Worm (Caenorhabditis elegans) whole organism, L2 larva: ENCODE results near the gene T26G10.4.
A peak's percentile ranks its signal among the peaks of the same experiment; 100 is the strongest.

Source experiments
- F13H6.1 ChIP-seq: sonication (generic microtip); optimal IDR thresholded peaks from 2 replicates; lab custom pipeline; 2016; ENCODE audit warnings: missing genetic modification characterization, missing compliant biosample characterization
- R02D3.7 ChIP-seq: fragments of 150-350 bp; optimal IDR thresholded peaks from 2 replicates; lab custom pipeline; 2014; ENCODE audit warnings: missing biosample characterization, missing genetic modification characterization
- Y55F3AM.14 ChIP-seq: fragments of 200-800 bp; sonication (Bioruptor generic); optimal IDR thresholded peaks from 2 replicates; lab custom pipeline; 2018; ENCODE audit warnings: mild to moderate bottlenecking, missing genetic modification characterization, missing compliant biosample characterization
- ZK546.5 ChIP-seq: sonication (generic microtip); optimal IDR thresholded peaks from 2 replicates; lab custom pipeline; 2017; ENCODE audit warnings: missing biosample characterization, missing genetic modification characterization
- alr-1 ChIP-seq: fragments of 150-350 bp; optimal IDR thresholded peaks from 2 replicates; lab custom pipeline; 2014; ENCODE audit warnings: missing biosample characterization, missing genetic modification characterization
- ama-1 ChIP-seq: fragments of 150-350 bp; optimal IDR thresholded peaks from 2 replicates; lab custom pipeline; 2018; ENCODE audit warnings: inconsistent platforms
- blmp-1 ChIP-seq: sonication (generic microtip); optimal IDR thresholded peaks from 2 replicates; lab custom pipeline; 2017; ENCODE audit warnings: missing genetic modification characterization, mild to moderate bottlenecking, missing compliant biosample characterization, antibody characterized with exemption, moderate library complexity; ENCODE audit not compliant: insufficient read depth
- ceh-16 ChIP-seq: fragments of 150-350 bp; optimal IDR thresholded peaks from 2 replicates; lab custom pipeline; 2014; ENCODE audit warnings: missing biosample characterization, missing genetic modification characterization
- crh-2 ChIP-seq: sonication (generic microtip); optimal IDR thresholded peaks from 2 replicates; lab custom pipeline; 2017; ENCODE audit warnings: missing biosample characterization, missing genetic modification characterization
- elt-1 ChIP-seq: fragments of 150-350 bp; optimal IDR thresholded peaks from 2 replicates; lab custom pipeline; 2014; ENCODE audit warnings: missing biosample characterization, missing genetic modification characterization
- elt-3 ChIP-seq: sonication (generic microtip); optimal IDR thresholded peaks from 2 replicates; lab custom pipeline; 2017; ENCODE audit warnings: missing biosample characterization, missing genetic modification characterization
- fos-1 ChIP-seq: fragments of 150-350 bp; optimal IDR thresholded peaks from 2 replicates; lab custom pipeline; 2014; ENCODE audit warnings: missing biosample characterization, missing genetic modification characterization
- gmeb-1 ChIP-seq: fragments of 150-350 bp; optimal IDR thresholded peaks from 2 replicates; lab custom pipeline; 2014; ENCODE audit warnings: missing biosample characterization, missing genetic modification characterization
- lin-11 ChIP-seq: fragments of 150-350 bp; sonication (generic microtip); optimal IDR thresholded peaks from 2 replicates; lab custom pipeline; 2014; ENCODE audit warnings: missing biosample characterization, missing genetic modification characterization, inconsistent platforms, mixed read lengths
- lin-13 ChIP-seq: fragments of 150-350 bp; optimal IDR thresholded peaks from 2 replicates; lab custom pipeline; 2014; ENCODE audit warnings: missing biosample characterization, missing genetic modification reagents, missing genetic modification characterization
- lin-39 ChIP-seq: fragments of 150-350 bp; optimal IDR thresholded peaks from 2 replicates; lab custom pipeline; 2014; ENCODE audit warnings: missing biosample characterization, missing genetic modification reagents, missing genetic modification characterization
- lsy-2 ChIP-seq, 2 experiments: fragments of 150-350 bp in 1 of 2; sonication (generic microtip) in 1 of 2; optimal IDR thresholded peaks; 2 replicates each; lab custom pipeline; 2014 to 2017; ENCODE audit warnings: missing biosample characterization in 2 of 2, missing genetic modification characterization in 2 of 2
- mab-5 ChIP-seq: fragments of 150-350 bp; optimal IDR thresholded peaks from 2 replicates; lab custom pipeline; 2014; ENCODE audit warnings: missing biosample characterization, missing genetic modification characterization
- mbf-1 ChIP-seq: sonication (generic microtip); optimal IDR thresholded peaks from 2 replicates; lab custom pipeline; 2017; ENCODE audit warnings: missing biosample characterization, missing genetic modification characterization
- mdl-1 ChIP-seq, 2 experiments: fragments of 150-350 bp in 1 of 2; sonication (generic microtip) in 1 of 2; optimal IDR thresholded peaks; 2 replicates each; lab custom pipeline; 2017; ENCODE audit warnings: missing biosample characterization in 2 of 2, missing genetic modification characterization in 2 of 2
- nhr-10 ChIP-seq: sonication (generic microtip); optimal IDR thresholded peaks from 2 replicates; lab custom pipeline; 2017; ENCODE audit warnings: missing biosample characterization, missing genetic modification characterization
- nhr-11 ChIP-seq: fragments of 150-350 bp; optimal IDR thresholded peaks from 2 replicates; lab custom pipeline; 2014; ENCODE audit warnings: missing biosample characterization, missing genetic modification characterization
- nhr-129 ChIP-seq: fragments of 150-350 bp; optimal IDR thresholded peaks from 2 replicates; lab custom pipeline; 2014; ENCODE audit warnings: missing biosample characterization, missing genetic modification characterization
- nhr-21 ChIP-seq: fragments of 150-350 bp; optimal IDR thresholded peaks from 2 replicates; lab custom pipeline; 2014; ENCODE audit warnings: missing biosample characterization, missing genetic modification characterization
- nhr-237 ChIP-seq: fragments of 150-350 bp; optimal IDR thresholded peaks from 2 replicates; lab custom pipeline; 2014; ENCODE audit warnings: missing biosample characterization, missing genetic modification characterization
- nhr-6 ChIP-seq: fragments of 150-350 bp; optimal IDR thresholded peaks from 2 replicates; lab custom pipeline; 2014; ENCODE audit warnings: missing biosample characterization, missing genetic modification characterization
- nhr-77 ChIP-seq: fragments of 150-350 bp; optimal IDR thresholded peaks from 2 replicates; lab custom pipeline; 2014; ENCODE audit warnings: missing biosample characterization, missing genetic modification characterization
- sem-4 ChIP-seq: fragments of 150-350 bp; optimal IDR thresholded peaks from 2 replicates; lab custom pipeline; 2014; ENCODE audit warnings: missing biosample characterization, missing genetic modification reagents, missing genetic modification characterization
- skn-1 ChIP-seq: sonication (generic microtip); optimal IDR thresholded peaks from 2 replicates; lab custom pipeline; 2017; ENCODE audit warnings: missing biosample characterization, missing genetic modification characterization
- sma-3 ChIP-seq: sonication (generic microtip); optimal IDR thresholded peaks from 2 replicates; lab custom pipeline; 2016; ENCODE audit warnings: missing genetic modification reagents, missing genetic modification characterization, missing compliant biosample characterization
- sma-9 ChIP-seq, 2 experiments: fragments of 150-350 bp in 1 of 2; sonication (generic microtip) in 1 of 2; optimal IDR thresholded peaks; 2 replicates each; lab custom pipeline; 2014 to 2016; ENCODE audit warnings: missing genetic modification characterization in 2 of 2, mild to moderate bottlenecking in 1 of 2, missing biosample characterization in 1 of 2, missing compliant biosample characterization in 1 of 2, missing genetic modification reagents in 1 of 2, moderate library complexity in 1 of 2
- unc-39 ChIP-seq: fragments of 150-350 bp; optimal IDR thresholded peaks from 2 replicates; lab custom pipeline; 2014; ENCODE audit warnings: missing biosample characterization, missing genetic modification characterization
- unc-55 ChIP-seq: fragments of 150-350 bp; sonication (generic microtip); optimal IDR thresholded peaks from 3 replicates; lab custom pipeline; 2014; ENCODE audit warnings: missing biosample characterization, missing genetic modification reagents, missing genetic modification characterization
- zag-1 ChIP-seq: fragments of 150-350 bp; optimal IDR thresholded peaks from 2 replicates; lab custom pipeline; 2014; ENCODE audit warnings: missing biosample characterization, missing genetic modification characterization
- ztf-1 ChIP-seq: fragments of 200-800 bp; sonication (Bioruptor generic); conservative IDR thresholded peaks from 2 replicates; pipeline ENCODE4 v1.3.6; 2022; ENCODE audit warnings: missing genetic modification characterization, missing compliant biosample characterization
- ztf-11 ChIP-seq: sonication (generic microtip); optimal IDR thresholded peaks from 2 replicates; lab custom pipeline; 2017; ENCODE audit warnings: missing biosample characterization, missing genetic modification characterization

Gene T26G10.4

ce11 chrIII:9385543-9385942 lies 34.8 kb upstream of the T26G10.4 start, which contains the start of gene C38C10.3:
C38C10.3 (minus strand) TSS chrIII:9385643.
- TF ChIP-seq ama-1: no peak
- no peak for TF ChIP-seq nhr-129
- no peak for TF ChIP-seq alr-1 (tag; lab: Kevin White, UChicago)
- no peak for TF ChIP-seq lin-11 (tag; lab: Kevin White, UChicago)
- no peak for TF ChIP-seq gmeb-1 (tag; lab: Kevin White, UChicago)
- no peak for TF ChIP-seq elt-1 (tag; lab: Kevin White, UChicago)
- TF ChIP-seq Y55F3AM.14 (GFP tag; lab: Kevin White, UChicago): no peak
- TF ChIP-seq nhr-10 (tag; lab: Kevin White, UChicago): no peak
- TF ChIP-seq fos-1 (tag; lab: Kevin White, UChicago): no peak
- no peak for TF ChIP-seq nhr-11 (tag; lab: Kevin White, UChicago)
- TF ChIP-seq lin-39 (tag; lab: Kevin White, UChicago): no peak
- no peak for TF ChIP-seq lin-13 (GFP tag; lab: Kevin White, UChicago)
- TF ChIP-seq R02D3.7 (tag; lab: Kevin White, UChicago): no peak
- no peak for TF ChIP-seq skn-1 (tag; lab: Kevin White, UChicago)
- TF ChIP-seq sem-4 (tag; lab: Kevin White, UChicago): no peak
- TF ChIP-seq ztf-11 (tag; lab: Kevin White, UChicago): no peak
- no peak for TF ChIP-seq zag-1 (tag; lab: Kevin White, UChicago)
- TF ChIP-seq mab-5 (tag; lab: Kevin White, UChicago): no peak
- TF ChIP-seq, all 48 proteins: peak for 0

ce11 chrIII:9390007-9390406 lies 30.3 kb upstream of the T26G10.4 start, which contains the start of gene slc-17.2:
slc-17.2 (minus strand) TSS chrIII:9390107.
- TF ChIP-seq lin-11 (tag; lab: Kevin White, UChicago) (peak; percentile 5), alr-1 (tag; lab: Kevin White, UChicago) (no peak), sma-3 (GFP tag; lab: Kevin White, UChicago) (no peak), blmp-1 (tag; lab: Kevin White, UChicago) (no peak), ZK546.5 (tag; lab: Kevin White, UChicago) (no peak)
- TF ChIP-seq, all 48 proteins: peak for 1

- TF ChIP-seq sma-9 (GFP tag; optimal IDR thresholded peaks at IDR 0.05; lab: Kevin White, UChicago) (peak; percentile 1), sma-9 (tag; optimal IDR thresholded peaks at IDR 0.05; lab: Kevin White, UChicago) (no peak), nhr-77 (tag; lab: Kevin White, UChicago) (no peak), F13H6.1 (no peak), blmp-1 (tag; lab: Kevin White, UChicago) (no peak), nhr-10 (tag; lab: Kevin White, UChicago) (no peak), lin-13 (GFP tag; lab: Kevin White, UChicago) (no peak), unc-55 (peak; percentile 14), nhr-11 (tag; lab: Kevin White, UChicago) (no peak), alr-1 (tag; lab: Kevin White, UChicago) (no peak), mbf-1 (tag; lab: Kevin White, UChicago) (no peak), fos-1 (tag; lab: Kevin White, UChicago) (no peak), lsy-2 (tag; optimal IDR thresholded peaks at IDR 0.05; lab: Kevin White, UChicago) (peak in 1 of 2 experiments; percentile 58), mdl-1 (tag; optimal IDR thresholded peaks at IDR 0.05; lab: Kevin White, UChicago) (peak; percentile 22 to 67), nhr-129 (peak; percentile 38), crh-2 (tag; lab: Kevin White, UChicago) (peak; percentile 12), unc-39 (tag; lab: Kevin White, UChicago) (no peak), skn-1 (tag; lab: Kevin White, UChicago) (no peak)
These were observed 29.4 kb upstream of the T26G10.4 start for ce11 chrIII:9390924-9391323.

DNA sequence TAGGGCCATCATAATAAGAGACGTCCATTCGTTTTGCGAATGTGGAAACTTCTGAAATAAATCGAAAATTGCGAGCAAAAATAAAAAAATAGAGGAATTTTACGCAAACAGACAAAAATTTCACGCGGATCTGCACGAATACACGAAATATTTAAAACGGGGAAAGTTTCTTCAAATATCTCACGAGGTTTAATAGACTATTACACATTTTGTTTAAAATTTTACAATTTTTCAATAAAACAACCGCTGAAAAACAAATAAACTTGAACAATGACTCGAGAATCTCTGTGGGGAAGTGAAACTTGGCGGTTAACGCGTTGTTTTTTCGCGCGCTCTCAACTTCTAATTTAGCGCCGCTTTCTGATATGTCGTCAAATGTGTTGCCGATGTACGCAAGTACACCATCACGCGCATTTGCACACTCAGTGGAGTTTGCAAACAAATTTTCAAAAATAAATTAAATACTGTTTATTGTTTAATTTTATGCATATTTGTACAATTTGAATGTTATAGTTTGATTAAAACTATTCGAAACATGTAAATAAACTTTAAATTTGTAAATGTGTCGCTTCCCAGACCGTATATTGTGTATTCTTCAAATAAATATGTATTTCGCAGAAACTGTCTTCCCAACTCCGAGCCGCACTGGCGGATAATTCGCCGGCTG lies 27.1 kb upstream of the T26G10.4 start, which contains the start of the genes gpr-2 and rgr-1:
TSS of gene gpr-2 (minus strand) at position 51 of the 667 bp plus-strand sequence.
TSS of gene rgr-1 (plus strand) at position 617 of the 667 bp plus-strand sequence.
- peak in 1 of 2 experiments; percentile 33 for TF ChIP-seq lsy-2 (tag; optimal IDR thresholded peaks at IDR 0.05; lab: Kevin White, UChicago)
- TF ChIP-seq Y55F3AM.14 (GFP tag; lab: Kevin White, UChicago): no peak
- TF ChIP-seq mab-5 (tag; lab: Kevin White, UChicago): no peak
- TF ChIP-seq lin-11 (tag; lab: Kevin White, UChicago): peak; percentile 12
- no peak for TF ChIP-seq elt-3 (tag; lab: Kevin White, UChicago)
- peak; percentile 11 for TF ChIP-seq lin-13 (GFP tag; lab: Kevin White, UChicago)
- no peak for TF ChIP-seq nhr-237 (tag; lab: Kevin White, UChicago)
- TF ChIP-seq sma-3 (GFP tag; lab: Kevin White, UChicago): no peak
- peak; percentile 82 for TF ChIP-seq gmeb-1 (tag; lab: Kevin White, UChicago)
- TF ChIP-seq lin-39 (tag; lab: Kevin White, UChicago): no peak
- TF ChIP-seq zag-1 (tag; lab: Kevin White, UChicago): no peak
- no peak for TF ChIP-seq nhr-11 (tag; lab: Kevin White, UChicago)
- no peak for TF ChIP-seq ceh-16 (tag; lab: Kevin White, UChicago)
- no peak for TF ChIP-seq nhr-6 (tag; lab: Kevin White, UChicago)
- TF ChIP-seq nhr-129: peak; percentile 32
- no peak for TF ChIP-seq ztf-1 (GFP tag; lab: Robert Waterston, UW)
- TF ChIP-seq ama-1: no peak
- no peak for TF ChIP-seq sem-4 (tag; lab: Kevin White, UChicago)
- peak; percentile 52 for TF ChIP-seq unc-55
- no peak for TF ChIP-seq nhr-21 (tag; lab: Kevin White, UChicago)
